Fruit fly (Drosophila melanogaster): ENCODE results near the gene Pax.

- TF ChIP-seq gl (tag; optimal IDR thresholded peaks at IDR 0.05) (no peak), CG10348 (GFP tag; IDR thresholded peaks at IDR 0.05) (no peak), CG8159 (tag; optimal IDR thresholded peaks at IDR 0.05) (no peak), EcR (GFP tag; optimal IDR thresholded peaks at IDR 0.05) (no peak), rn (GFP tag; IDR thresholded peaks at IDR 0.05) (no peak), Pif1B (GFP tag; optimal IDR thresholded peaks at IDR 0.05) (no peak), CG34367 (tag; optimal IDR thresholded peaks at IDR 0.05) (no peak), CG14655 (GFP tag; optimal IDR thresholded peaks at IDR 0.05) (no peak), CG12605 (GFP tag; IDR thresholded peaks at IDR 0.05) (no peak), CG17806 (tag; optimal IDR thresholded peaks at IDR 0.05) (no peak)
These were observed 23.0 kb downstream of the Pax start for dm6 chr2L:19403398-19403797.
